Fruit fly (Drosophila melanogaster) whole organism, embryonic: Measurements from ENCODE around the gene Jhbp1.

Experiments used
- CG18476 ChIP-seq: fragments of 200-800 bp; sonication (Bioruptor generic); optimal IDR thresholded peaks from 2 replicates; lab custom pipeline; 2016; ENCODE audit warnings: missing biosample characterization, mild to moderate bottlenecking, missing genetic modification characterization
- CG4617 ChIP-seq: fragments of 200-800 bp; sonication (Bioruptor generic); optimal IDR thresholded peaks from 3 replicates; lab custom pipeline; 2016; ENCODE audit warnings: missing biosample characterization, missing genetic modification characterization, borderline replicate concordance
- ems ChIP-seq: fragments of 200-800 bp; sonication (Bioruptor generic); optimal IDR thresholded peaks from 3 replicates; lab custom pipeline; 2016; ENCODE audit warnings: missing biosample characterization, missing genetic modification characterization

DNA sequence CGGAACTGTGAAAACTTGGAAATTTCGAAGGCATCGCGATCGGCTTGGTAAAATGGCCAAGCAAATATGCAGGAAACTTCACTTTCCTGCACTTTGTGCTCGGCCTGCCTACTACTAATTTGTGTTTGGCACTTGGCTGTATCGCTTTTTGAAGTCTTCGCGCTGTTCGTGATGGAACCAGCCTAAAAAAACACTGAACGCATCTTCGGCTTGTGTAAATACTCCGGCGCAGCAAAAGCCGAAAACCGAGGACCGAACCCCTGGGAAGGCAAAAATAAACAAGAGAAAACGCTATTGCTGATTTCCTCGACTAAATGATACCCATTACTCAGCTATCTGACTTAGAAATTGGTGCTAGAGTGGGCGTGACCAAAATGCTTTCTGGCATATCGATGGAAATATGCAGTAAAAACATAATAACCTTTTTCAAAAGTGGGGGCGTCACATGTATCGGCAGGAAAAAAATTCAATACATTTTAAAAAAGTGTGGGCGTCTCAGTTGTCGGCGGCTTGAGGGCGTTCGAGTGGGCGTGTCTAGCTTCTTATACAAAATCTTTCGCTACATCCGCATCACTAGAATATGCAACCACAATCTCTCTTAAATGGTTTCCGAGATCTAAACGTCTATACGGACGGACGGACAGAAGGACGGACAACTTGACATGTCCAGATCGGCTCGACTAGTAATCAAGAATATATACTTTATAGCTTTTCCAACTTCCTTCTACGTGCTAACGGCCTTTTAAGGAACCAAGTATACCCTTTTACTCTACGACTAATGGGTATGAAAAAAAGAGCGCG is 9.5 kb downstream of the Jhbp1 start:
- no peak for TF ChIP-seq CG18476 (GFP tag; lab: Kevin White, UChicago)
- TF ChIP-seq CG4617 (GFP tag; lab: Kevin White, UChicago) = no peak
- no peak for TF ChIP-seq ems (GFP tag; lab: Kevin White, UChicago)
